Fruit fly (Drosophila melanogaster): Measurements from ENCODE around the gene Rpp14a.

DNA sequence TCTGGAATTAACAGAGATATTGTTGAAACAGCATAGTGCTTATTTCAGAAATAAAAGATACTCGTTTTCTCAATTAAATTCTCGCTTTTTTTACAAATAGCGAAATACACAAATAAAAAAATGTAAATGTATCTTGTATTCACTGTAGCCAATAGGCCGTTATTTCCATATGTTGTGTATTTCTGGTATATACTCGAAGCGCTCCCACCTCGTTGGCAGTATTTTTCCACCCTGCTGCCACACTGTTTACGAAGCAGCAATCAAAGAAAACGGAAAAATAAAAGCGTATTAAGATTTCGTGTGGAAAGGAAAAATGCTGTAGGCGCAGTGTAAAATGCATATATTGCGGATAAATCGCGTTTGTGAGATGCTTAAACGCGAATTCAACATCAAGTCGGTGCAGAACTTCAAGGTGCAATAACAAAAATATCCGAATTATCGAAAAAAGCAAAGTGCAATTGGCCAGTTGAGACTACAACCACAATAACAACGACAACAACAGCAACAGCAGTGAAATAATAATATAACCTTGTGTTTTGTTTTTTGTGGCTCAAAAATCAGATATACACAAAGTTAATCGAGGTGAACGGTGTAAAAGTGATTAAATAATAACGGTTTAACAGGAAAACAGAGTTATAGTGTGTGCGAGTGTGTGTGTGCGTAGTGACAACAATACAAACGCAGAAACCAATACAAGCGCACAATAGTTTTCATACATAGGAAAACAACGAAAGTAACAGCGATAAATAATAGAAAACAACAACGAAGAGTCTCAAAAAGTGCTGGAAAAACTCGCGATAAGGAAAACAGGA is 1.6 kb downstream of the Rpp14a start, which contains the start of gene sima:
- TF ChIP-seq Snoo (tag; optimal IDR thresholded peaks at IDR 0.05) (peak; percentile 19), CG13204 (GFP tag; optimal IDR thresholded peaks at IDR 0.05) (no peak), CG4496 (GFP tag; IDR thresholded peaks at IDR 0.05) (0 out of 3 replicates have a peak, but pooled peaks have one; percentile 8), fd96Ca (GFP tag; IDR thresholded peaks at IDR 0.05) (no peak), D1 (tag; optimal IDR thresholded peaks at IDR 0.05) (no peak), CG9948 (tag; optimal IDR thresholded peaks at IDR 0.05) (no peak)

Data from whole organism, pupa.